Fruit fly (Drosophila melanogaster) whole organism, prepupa: ENCODE measurements around the gene Hsc20.

Experiments used
- Blimp-1 ChIP-seq: fragments of 200-800 bp; sonication (Bioruptor generic); optimal IDR thresholded peaks from 3 replicates; lab custom pipeline; 2017; ENCODE audit warnings: missing biosample characterization, missing genetic modification characterization, mild to moderate bottlenecking, moderate library complexity, missing genetic modification reagents
- CG10631 ChIP-seq: fragments of 200-800 bp; sonication (Bioruptor generic); optimal IDR thresholded peaks from 2 replicates; lab custom pipeline; 2016; ENCODE audit warnings: missing biosample characterization, missing genetic modification characterization
- CG10669 ChIP-seq: fragments of 200-800 bp; sonication (Bioruptor generic); optimal IDR thresholded peaks from 3 replicates; lab custom pipeline; 2018; ENCODE audit warnings: missing biosample characterization, mild to moderate bottlenecking, missing genetic modification characterization, moderate library complexity
- CG11902 ChIP-seq: fragments of 200-800 bp; sonication (Bioruptor generic); optimal IDR thresholded peaks from 3 replicates; lab custom pipeline; 2016; ENCODE audit warnings: missing biosample characterization, missing genetic modification characterization
- CG1621 ChIP-seq: fragments of 200-800 bp; sonication (Bioruptor generic); optimal IDR thresholded peaks from 3 replicates; lab custom pipeline; 2018; ENCODE audit warnings: missing biosample characterization, mild to moderate bottlenecking, missing genetic modification characterization
- CG3032 ChIP-seq: fragments of 200-800 bp; optimal IDR thresholded peaks from 2 replicates; lab custom pipeline; 2019; ENCODE audit warnings: missing biosample characterization, mild to moderate bottlenecking, missing genetic modification characterization, moderate library complexity
- CG32006 ChIP-seq: fragments of 200-800 bp; sonication (Bioruptor generic); optimal IDR thresholded peaks from 3 replicates; lab custom pipeline; 2017; ENCODE audit warnings: missing biosample characterization, mild to moderate bottlenecking, missing genetic modification characterization
- CG34406 ChIP-seq: fragments of 200-800 bp; sonication (Bioruptor generic); optimal IDR thresholded peaks from 3 replicates; lab custom pipeline; 2016; ENCODE audit warnings: missing biosample characterization, missing genetic modification characterization
- CG6792 ChIP-seq: fragments of 200-800 bp; sonication (Bioruptor generic); optimal IDR thresholded peaks from 3 replicates; lab custom pipeline; 2016; ENCODE audit warnings: missing biosample characterization, missing genetic modification characterization
- CG6808 ChIP-seq: fragments of 200-800 bp; sonication (Bioruptor generic); optimal IDR thresholded peaks from 3 replicates; lab custom pipeline; 2017; ENCODE audit warnings: missing biosample characterization, missing genetic modification characterization, mild to moderate bottlenecking, moderate library complexity, missing genetic modification reagents
- CG8632 ChIP-seq: fragments of 200-800 bp; sonication (Bioruptor generic); optimal IDR thresholded peaks from 3 replicates; lab custom pipeline; 2016; ENCODE audit warnings: missing biosample characterization, missing genetic modification characterization
- CG9139 ChIP-seq: fragments of 200-800 bp; sonication (Bioruptor generic); optimal IDR thresholded peaks from 3 replicates; lab custom pipeline; 2017; ENCODE audit warnings: missing biosample characterization, mild to moderate bottlenecking, missing genetic modification characterization
- Eip75B ChIP-seq: fragments of 200-800 bp; sonication (Bioruptor generic); optimal IDR thresholded peaks from 3 replicates; lab custom pipeline; 2016; ENCODE audit warnings: missing biosample characterization, missing genetic modification characterization
- Eip78C ChIP-seq: fragments of 200-800 bp; sonication (Bioruptor generic); peaks from one replicate; lab custom pipeline; 2016; ENCODE audit warnings: missing biosample characterization, missing genetic modification characterization
- Eip93F ChIP-seq: fragments of 200-800 bp; sonication (Bioruptor generic); optimal IDR thresholded peaks from 2 replicates; lab custom pipeline; 2016; ENCODE audit warnings: missing biosample characterization, mild to moderate bottlenecking, missing genetic modification characterization
- Ets21C ChIP-seq: fragments of 200-800 bp; sonication (Bioruptor generic); optimal IDR thresholded peaks from 3 replicates; lab custom pipeline; 2016; ENCODE audit warnings: missing biosample characterization, missing genetic modification characterization
- Ets96B ChIP-seq: fragments of 200-800 bp; optimal IDR thresholded peaks from 2 replicates; lab custom pipeline; 2019; ENCODE audit warnings: missing biosample characterization, mild to moderate bottlenecking, missing genetic modification characterization, moderate library complexity
- Lpt ChIP-seq: fragments of 200-800 bp; sonication (Bioruptor generic); optimal IDR thresholded peaks from 3 replicates; lab custom pipeline; 2016; ENCODE audit warnings: missing biosample characterization, missing genetic modification characterization
- OdsH ChIP-seq: fragments of 200-800 bp; sonication (Bioruptor generic); optimal IDR thresholded peaks from 3 replicates; lab custom pipeline; 2016; ENCODE audit warnings: missing biosample characterization, missing genetic modification characterization
- Smox ChIP-seq: fragments of 200-800 bp; sonication (Bioruptor generic); optimal IDR thresholded peaks from 3 replicates; lab custom pipeline; 2016; ENCODE audit warnings: missing biosample characterization, missing genetic modification characterization
- Sox15 ChIP-seq: fragments of 200-800 bp; sonication (Bioruptor generic); optimal IDR thresholded peaks from 3 replicates; lab custom pipeline; 2016; ENCODE audit warnings: missing biosample characterization, missing genetic modification characterization
- achi ChIP-seq: fragments of 200-800 bp; sonication (Bioruptor generic); optimal IDR thresholded peaks from 3 replicates; lab custom pipeline; 2016; ENCODE audit warnings: missing biosample characterization, missing genetic modification characterization
- acj6 ChIP-seq: fragments of 200-800 bp; sonication (Bioruptor generic); optimal IDR thresholded peaks from 3 replicates; lab custom pipeline; 2016; ENCODE audit warnings: missing biosample characterization, missing genetic modification characterization
- dac ChIP-seq: fragments of 200-800 bp; sonication (Bioruptor generic); optimal IDR thresholded peaks from 2 replicates; lab custom pipeline; 2017; ENCODE audit warnings: missing biosample characterization, mild to moderate bottlenecking, missing genetic modification characterization
- dsx ChIP-seq: fragments of 200-800 bp; optimal IDR thresholded peaks from 3 replicates; lab custom pipeline; 2019; ENCODE audit warnings: missing biosample characterization, mild to moderate bottlenecking, missing genetic modification characterization, moderate library complexity; ENCODE audit not compliant: poor library complexity, severe bottlenecking
- esn ChIP-seq: fragments of 200-800 bp; sonication (Bioruptor generic); optimal IDR thresholded peaks from 2 replicates; lab custom pipeline; 2016; ENCODE audit warnings: missing biosample characterization, mild to moderate bottlenecking, missing genetic modification characterization, moderate library complexity
- fd59A ChIP-seq: fragments of 200-800 bp; sonication (Bioruptor generic); optimal IDR thresholded peaks from 2 replicates; lab custom pipeline; 2017; ENCODE audit warnings: missing biosample characterization, mild to moderate bottlenecking, missing genetic modification characterization, missing genetic modification reagents
- lz ChIP-seq: fragments of 200-800 bp; sonication (Bioruptor generic); optimal IDR thresholded peaks from 3 replicates; lab custom pipeline; 2016; ENCODE audit warnings: missing biosample characterization, missing genetic modification characterization
- net ChIP-seq: fragments of 200-800 bp; sonication (Bioruptor generic); optimal IDR thresholded peaks from 3 replicates; lab custom pipeline; 2016; ENCODE audit warnings: missing biosample characterization, missing genetic modification characterization
- salr ChIP-seq, 2 experiments: fragments of 200-800 bp; sonication (Bioruptor generic); optimal IDR thresholded peaks; 3 replicates each; lab custom pipeline; 2016 to 2018; ENCODE audit warnings: missing biosample characterization in 2 of 2, missing genetic modification characterization in 2 of 2, mild to moderate bottlenecking in 1 of 2
- spab ChIP-seq: fragments of 200-800 bp; sonication (Bioruptor generic); optimal IDR thresholded peaks from 2 replicates; lab custom pipeline; 2017; ENCODE audit warnings: missing biosample characterization, mild to moderate bottlenecking, missing genetic modification characterization, missing genetic modification reagents
- ss ChIP-seq, 2 experiments: fragments of 200-800 bp; sonication (Bioruptor generic); optimal IDR thresholded peaks; 2 replicates in 1 of 2; 3 replicates in 1 of 2; lab custom pipeline; 2017 to 2018; ENCODE audit warnings: mild to moderate bottlenecking in 2 of 2, missing biosample characterization in 2 of 2, missing genetic modification characterization in 2 of 2, moderate library complexity in 1 of 2
- svp ChIP-seq: fragments of 200-800 bp; sonication (Bioruptor generic); peaks from one replicate; lab custom pipeline; 2016; ENCODE audit warnings: missing biosample characterization, missing genetic modification characterization
- topi ChIP-seq: fragments of 200-800 bp; sonication (Bioruptor generic); optimal IDR thresholded peaks from 3 replicates; lab custom pipeline; 2016; ENCODE audit warnings: missing biosample characterization, missing genetic modification characterization

Gene Hsc20

dm6 chr3L:16211156-16211935, 21.6 kb upstream of the Hsc20 start (continued):
- TF ChIP-seq Eip93F (GFP tag; lab: Kevin White, UChicago) (no peak), CG8632 (GFP tag; lab: Kevin White, UChicago) (peak; percentile 81), dsx (GFP tag; lab: Kevin White, UChicago) (peak; percentile 89), Ets96B (tag; lab: Kevin White, UChicago) (peak; percentile 78), Lpt (GFP tag; lab: Kevin White, UChicago) (peak; percentile 55), esn (GFP tag; lab: Kevin White, UChicago) (peak; percentile 71), Sox15 (GFP tag; lab: Kevin White, UChicago) (peak; percentile 58), Smox (peak; percentile 55), lz (GFP tag; lab: Kevin White, UChicago) (peak; percentile 71), achi (GFP tag; lab: Kevin White, UChicago) (peak; percentile 81), Eip75B (GFP tag; lab: Kevin White, UChicago) (peak; percentile 69), dac (GFP tag; lab: Kevin White, UChicago) (peak; percentile 83)
- TF ChIP-seq, all 60 proteins: peak for 53

- TF ChIP-seq esn (GFP tag; lab: Kevin White, UChicago) (peak; percentile 54), acj6 (GFP tag; lab: Kevin White, UChicago) (peak; percentile 48), achi (GFP tag; lab: Kevin White, UChicago) (peak; percentile 42), CG9139 (no peak), CG10631 (GFP tag; lab: Kevin White, UChicago) (peak; percentile 48), Blimp-1 (GFP tag; lab: Kevin White, UChicago) (peak; percentile 14), net (GFP tag; lab: Kevin White, UChicago) (no peak), CG10669 (GFP tag; lab: Kevin White, UChicago) (peak; percentile 13), Ets96B (tag; lab: Kevin White, UChicago) (peak; percentile 38), CG3032 (tag; lab: Kevin White, UChicago) (peak; percentile 63), CG32006 (GFP tag; lab: Kevin White, UChicago) (peak; percentile 47), CG11902 (GFP tag; lab: Kevin White, UChicago) (no peak), CG8632 (GFP tag; lab: Kevin White, UChicago) (peak; percentile 60), ss (GFP tag; optimal IDR thresholded peaks at IDR 0.05; lab: Kevin White, UChicago) (peak in 1 of 2 experiments; percentile 51), Eip78C (GFP tag; lab: Kevin White, UChicago) (peak; percentile 76), OdsH (GFP tag; lab: Kevin White, UChicago) (peak; percentile 37), topi (GFP tag; lab: Kevin White, UChicago) (peak; percentile 25), CG34406 (GFP tag; lab: Kevin White, UChicago) (peak; percentile 44), salr (GFP tag; optimal IDR thresholded peaks at IDR 0.05; lab: Kevin White, UChicago) (peak in 1 of 2 experiments; percentile 18), spab (no peak), svp (GFP tag; lab: Kevin White, UChicago) (peak; percentile 35), fd59A (GFP tag; lab: Kevin White, UChicago) (no peak), CG6792 (peak; percentile 10)
These were observed 21.0 kb upstream of the Hsc20 start for dm6 chr3L:16211936-16212287.

- TF ChIP-seq svp (GFP tag; lab: Kevin White, UChicago) (peak; percentile 74), dsx (GFP tag; lab: Kevin White, UChicago) (peak; percentile 100), Ets21C (GFP tag; lab: Kevin White, UChicago) (no peak), CG9139 (peak; percentile 9), CG6808 (peak; percentile 5), CG1621 (no peak), ss (GFP tag; optimal IDR thresholded peaks at IDR 0.05; lab: Kevin White, UChicago) (peak in 1 of 2 experiments; percentile 44)
These were observed 19.7 kb upstream of the Hsc20 start for dm6 chr3L:16213201-16213600.
